Fruit fly (Drosophila melanogaster): ENCODE measurements around the gene mRpL14.

Gene mRpL14

DNA sequence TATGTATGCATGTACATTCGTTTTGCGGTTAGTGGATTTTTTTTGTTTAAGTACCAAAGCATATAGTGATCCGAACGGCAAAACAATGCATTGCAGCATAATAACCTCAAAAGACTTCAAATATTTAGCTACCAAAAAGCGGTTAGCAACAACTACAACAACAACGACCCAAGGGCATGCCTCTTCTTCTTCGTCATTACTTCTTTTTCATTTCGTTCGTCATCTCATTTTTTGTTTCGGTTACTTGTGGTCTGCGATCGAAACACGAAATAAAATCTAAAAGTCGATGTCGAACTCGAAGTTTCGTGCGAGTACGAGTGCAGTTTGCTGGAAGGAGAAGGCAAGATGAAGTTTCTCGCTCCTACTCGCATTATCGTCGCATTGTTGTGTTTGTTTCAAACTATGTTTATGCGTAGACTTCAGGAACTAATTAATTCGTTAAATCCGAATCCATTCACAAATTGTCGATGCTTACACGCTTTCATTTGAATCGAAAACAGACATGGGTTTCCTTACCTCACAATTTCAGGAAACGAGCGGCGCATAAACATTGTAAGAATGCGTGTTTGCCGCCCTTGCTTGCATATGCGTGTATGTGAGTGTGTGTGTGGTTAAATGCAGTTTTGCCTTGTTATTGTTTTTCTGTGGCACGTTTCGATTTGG lies 45.6 kb downstream of the mRpL14 start (continued):
- peak; percentile 89 for TF ChIP-seq OdsH (GFP tag; optimal IDR thresholded peaks at IDR 0.05)
- peak; percentile 83 for TF ChIP-seq CG9139 (GFP tag; optimal IDR thresholded peaks at IDR 0.05)
- TF ChIP-seq CG6163 (GFP tag; IDR thresholded peaks at IDR 0.05), result peak; percentile 97
- peak; percentile 86 for TF ChIP-seq CG31627 (GFP tag; optimal IDR thresholded peaks at IDR 0.05)
- no peak for TF ChIP-seq Hr38 (GFP tag; optimal IDR thresholded peaks at IDR 0.05)
- peak; percentile 93 for TF ChIP-seq Sox102F (GFP tag; optimal IDR thresholded peaks at IDR 0.05)
- peak; percentile 85 for TF ChIP-seq CG11762 (GFP tag; optimal IDR thresholded peaks at IDR 0.05; ENCODE audit: insufficient read depth)
- TF ChIP-seq CG4318 (GFP tag; optimal IDR thresholded peaks at IDR 0.05), result peak; percentile 63
- TF ChIP-seq dac (GFP tag; optimal IDR thresholded peaks at IDR 0.05), result peak; percentile 76
- peak; percentile 81 for TF ChIP-seq Eip93F (GFP tag; optimal IDR thresholded peaks at IDR 0.05)
- peak; percentile 95 for TF ChIP-seq ss (GFP tag; optimal IDR thresholded peaks at IDR 0.05)
- TF ChIP-seq achi (GFP tag; optimal IDR thresholded peaks at IDR 0.05), result peak; percentile 87
- peak; percentile 99 for TF ChIP-seq Eip78C (GFP tag)
- peak; percentile 94 for TF ChIP-seq eg (GFP tag; IDR thresholded peaks at IDR 0.05)
- TF ChIP-seq CG15336 (GFP tag; IDR thresholded peaks at IDR 0.05), result peak; percentile 90
- TF ChIP-seq CG8319 (GFP tag; optimal IDR thresholded peaks at IDR 0.05), result peak; percentile 86
- peak; percentile 97 for TF ChIP-seq svp (GFP tag)
- peak; percentile 95 for TF ChIP-seq CG3919 (GFP tag; optimal IDR thresholded peaks at IDR 0.05)
- TF ChIP-seq Lpt (GFP tag; optimal IDR thresholded peaks at IDR 0.05), result peak; percentile 85
- TF ChIP-seq CG32006 (GFP tag; optimal IDR thresholded peaks at IDR 0.05), result peak; percentile 84
- peak; percentile 93 for TF ChIP-seq CG3032 (tag; optimal IDR thresholded peaks at IDR 0.05)
- TF ChIP-seq CG10669 (GFP tag; optimal IDR thresholded peaks at IDR 0.05), result peak; percentile 95

dm6 chrX:2297428-2298200 lies 46.8 kb downstream of the mRpL14 start:
- peak; percentile 76 for TF ChIP-seq CG9139 (GFP tag; optimal IDR thresholded peaks at IDR 0.05)
- TF ChIP-seq CG8632 (GFP tag; optimal IDR thresholded peaks at IDR 0.05), result peak; percentile 88
- peak; percentile 46 for TF ChIP-seq Blimp-1 (GFP tag; optimal IDR thresholded peaks at IDR 0.05)
- peak; percentile 82 for TF ChIP-seq CG6808 (GFP tag; optimal IDR thresholded peaks at IDR 0.05)
- peak; percentile 95 for TF ChIP-seq CG3919 (GFP tag; optimal IDR thresholded peaks at IDR 0.05)
- TF ChIP-seq Hr4 (GFP tag; optimal IDR thresholded peaks at IDR 0.05), result peak; percentile 99
- peak; percentile 98 for TF ChIP-seq CG32006 (GFP tag; optimal IDR thresholded peaks at IDR 0.05)
- TF ChIP-seq Eip78C (GFP tag), result peak; percentile 98
- peak; percentile 91 for TF ChIP-seq Ets96B (tag; optimal IDR thresholded peaks at IDR 0.05)
- TF ChIP-seq CG34406 (GFP tag; optimal IDR thresholded peaks at IDR 0.05), result peak; percentile 87
- peak; percentile 94 for TF ChIP-seq CG6276 (GFP tag; optimal IDR thresholded peaks at IDR 0.05)
- peak; percentile 96 for TF ChIP-seq CG10631 (GFP tag; optimal IDR thresholded peaks at IDR 0.05)
- peak; percentile 85 for TF ChIP-seq vri (GFP tag; optimal IDR thresholded peaks at IDR 0.05)
- peak; percentile 86 for TF ChIP-seq fkh (GFP tag; optimal IDR thresholded peaks at IDR 0.05)
- TF ChIP-seq achi (GFP tag; optimal IDR thresholded peaks at IDR 0.05), result peak; percentile 93
- peak; percentile 42 for TF ChIP-seq CG6854 (GFP tag; optimal IDR thresholded peaks at IDR 0.05)
- peak; percentile 93 for TF ChIP-seq topi (GFP tag; optimal IDR thresholded peaks at IDR 0.05)
- peak; percentile 97 for TF ChIP-seq CG6163 (GFP tag; IDR thresholded peaks at IDR 0.05)
- TF ChIP-seq fd59A (GFP tag; optimal IDR thresholded peaks at IDR 0.05), result peak; percentile 88
- peak; percentile 93 for TF ChIP-seq cyc (GFP tag; optimal IDR thresholded peaks at IDR 0.05)
- peak; percentile 96 for TF ChIP-seq OdsH (GFP tag; optimal IDR thresholded peaks at IDR 0.05)
- peak; percentile 95 for TF ChIP-seq Lpt (GFP tag; optimal IDR thresholded peaks at IDR 0.05)
- TF ChIP-seq CG6792 (GFP tag; optimal IDR thresholded peaks at IDR 0.05), result peak; percentile 95
- TF ChIP-seq CG8119 (GFP tag; IDR thresholded peaks at IDR 0.05), result peak; percentile 96
- peak; percentile 94 for TF ChIP-seq net (GFP tag; optimal IDR thresholded peaks at IDR 0.05)
- TF ChIP-seq Sox14 (GFP tag; optimal IDR thresholded peaks at IDR 0.05), result peak; percentile 98
- TF ChIP-seq ss (GFP tag; optimal IDR thresholded peaks at IDR 0.05), result peak; percentile 70 to 92
- TF ChIP-seq Gug (GFP tag; IDR thresholded peaks at IDR 0.05), result peak; percentile 93
- peak; percentile 93 for TF ChIP-seq CG11294 (GFP tag; IDR thresholded peaks at IDR 0.05)
- TF ChIP-seq CG11762 (GFP tag; optimal IDR thresholded peaks at IDR 0.05; ENCODE audit: insufficient read depth), result peak; percentile 75
- TF ChIP-seq CG15336 (GFP tag; IDR thresholded peaks at IDR 0.05), result peak; percentile 97
- peak; percentile 94 for TF ChIP-seq Eip75B (GFP tag; optimal IDR thresholded peaks at IDR 0.05)
- TF ChIP-seq esn (GFP tag; optimal IDR thresholded peaks at IDR 0.05), result peak; percentile 90
- peak; percentile 72 for TF ChIP-seq fd85E (GFP tag; optimal IDR thresholded peaks at IDR 0.05)
- TF ChIP-seq eg (GFP tag; IDR thresholded peaks at IDR 0.05), result peak; percentile 97
- TF ChIP-seq CG4318 (GFP tag; optimal IDR thresholded peaks at IDR 0.05), result peak; percentile 96
- peak; percentile 95 for TF ChIP-seq acj6 (GFP tag; optimal IDR thresholded peaks at IDR 0.05)
